Worm (Caenorhabditis elegans): ENCODE data around the gene clec-57.
A peak's percentile ranks its signal among the peaks of the same experiment; 100 is the strongest.

The clec-57 gene

DNA sequence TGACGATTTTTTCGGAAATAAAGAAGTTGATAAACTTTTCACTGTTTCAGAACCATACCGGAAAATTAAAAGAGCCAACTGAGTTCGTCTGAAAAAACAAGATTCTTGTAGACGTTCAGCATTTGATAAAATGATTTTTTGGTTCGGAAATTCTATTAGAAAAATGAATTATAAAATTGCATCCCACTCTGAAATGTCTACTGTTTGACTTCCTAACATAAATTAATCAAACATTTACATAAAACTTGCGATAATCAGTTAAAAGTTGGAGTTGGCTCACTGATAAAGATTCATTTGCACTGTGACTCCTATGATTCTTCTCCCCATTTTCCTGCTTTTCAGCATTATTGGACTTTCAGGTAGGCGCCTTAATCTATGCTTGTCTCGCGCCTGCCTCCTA lies at the start of gene clec-57:
clec-57 (plus strand) TSS at position 301 of the 400 bp plus-strand sequence.
- TF ChIP-seq flt-1 (GFP tag; IDR thresholded peaks at IDR 0.05): no peak

DNA sequence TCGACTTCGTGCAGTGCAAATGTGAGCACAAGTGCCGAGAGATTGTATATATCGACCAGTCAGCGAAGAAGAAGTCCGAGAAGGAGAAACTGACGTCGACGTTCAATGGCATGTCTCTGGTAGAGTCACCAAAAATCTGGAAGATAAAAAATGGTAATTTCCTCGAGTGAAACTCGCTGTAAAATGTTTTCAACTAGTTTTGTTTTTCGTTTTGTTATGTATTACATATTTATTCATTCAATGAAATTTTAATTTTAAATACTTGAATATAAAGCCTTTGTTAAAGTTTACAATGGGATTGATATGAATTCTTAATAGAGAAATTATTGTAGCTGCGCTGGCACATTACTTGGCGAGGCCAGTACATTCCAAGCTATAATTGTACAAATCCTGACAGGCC lies 49.2 kb upstream of the clec-57 start:
- TF ChIP-seq ztf-29 (GFP tag; IDR thresholded peaks at IDR 0.05): no peak
- no peak for TF ChIP-seq ztf-23 (GFP tag; IDR thresholded peaks at IDR 0.05)
- no peak for TF ChIP-seq flt-1 (GFP tag; IDR thresholded peaks at IDR 0.05)
- TF ChIP-seq med-1 (GFP tag; optimal IDR thresholded peaks at IDR 0.05; ENCODE audit: insufficient read depth): no peak

DNA sequence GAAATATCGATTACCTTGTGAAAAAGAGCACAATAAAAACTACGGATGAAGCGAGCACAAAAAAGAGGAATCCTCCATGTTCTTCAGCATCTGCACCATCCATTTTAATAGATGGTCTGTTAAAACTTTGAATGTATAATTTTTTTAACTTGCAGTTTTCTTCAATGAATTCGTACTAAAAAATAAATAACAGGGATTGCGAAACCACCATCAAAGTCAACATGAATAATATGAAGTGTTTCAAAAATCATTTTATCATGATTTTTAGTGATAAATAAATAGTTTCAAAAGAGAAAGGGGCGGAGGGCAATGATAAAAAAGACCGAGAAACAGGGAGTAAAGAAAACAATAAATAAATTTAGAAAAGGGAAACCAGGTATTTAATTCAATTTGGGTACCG lies 47.7 kb upstream of the clec-57 start, which contains the start of gene dhs-22:
dhs-22 (minus strand) TSS at position 116 of the 400 bp plus-strand sequence.
- TF ChIP-seq med-1 (GFP tag; optimal IDR thresholded peaks at IDR 0.05; ENCODE audit: insufficient read depth) (no peak), flt-1 (GFP tag; IDR thresholded peaks at IDR 0.05) (no peak), tab-1 (GFP tag; IDR thresholded peaks at IDR 0.05) (no peak), klf-2 (GFP tag; conservative IDR thresholded peaks at IDR 0.05) (no peak), cog-1 (tag; optimal IDR thresholded peaks at IDR 0.05) (no peak), ztf-29 (GFP tag; IDR thresholded peaks at IDR 0.05) (no peak), ref-1 (GFP tag; conservative IDR thresholded peaks at IDR 0.05) (no peak), ztf-23 (GFP tag; IDR thresholded peaks at IDR 0.05) (no peak), T22C8.4 (GFP tag; IDR thresholded peaks at IDR 0.05) (no peak)

- TF ChIP-seq T22C8.4 (GFP tag; IDR thresholded peaks at IDR 0.05) (no peak), flt-1 (GFP tag; IDR thresholded peaks at IDR 0.05) (no peak), cog-1 (tag; optimal IDR thresholded peaks at IDR 0.05) (no peak), klf-2 (GFP tag; conservative IDR thresholded peaks at IDR 0.05) (no peak), ref-1 (GFP tag; conservative IDR thresholded peaks at IDR 0.05) (no peak), med-1 (GFP tag; optimal IDR thresholded peaks at IDR 0.05; ENCODE audit: insufficient read depth) (no peak), tab-1 (GFP tag; IDR thresholded peaks at IDR 0.05) (no peak), ztf-23 (GFP tag; IDR thresholded peaks at IDR 0.05) (no peak), ztf-29 (GFP tag; IDR thresholded peaks at IDR 0.05) (no peak)
These were observed 46.7 kb upstream of the clec-57 start, which contains the start of gene pas-1 for ce11 chrV:14422317-14422716. TSS of gene pas-1 (minus strand) at chrV:14422618.

ce11 chrV:14423268-14423667 lies 45.8 kb upstream of the clec-57 start, which contains the start of gene rpoa-12:
TSS of gene rpoa-12 (minus strand) at chrV:14423304.
- TF ChIP-seq med-1 (GFP tag; optimal IDR thresholded peaks at IDR 0.05; ENCODE audit: insufficient read depth) (no peak), klf-2 (GFP tag; conservative IDR thresholded peaks at IDR 0.05) (no peak)

DNA sequence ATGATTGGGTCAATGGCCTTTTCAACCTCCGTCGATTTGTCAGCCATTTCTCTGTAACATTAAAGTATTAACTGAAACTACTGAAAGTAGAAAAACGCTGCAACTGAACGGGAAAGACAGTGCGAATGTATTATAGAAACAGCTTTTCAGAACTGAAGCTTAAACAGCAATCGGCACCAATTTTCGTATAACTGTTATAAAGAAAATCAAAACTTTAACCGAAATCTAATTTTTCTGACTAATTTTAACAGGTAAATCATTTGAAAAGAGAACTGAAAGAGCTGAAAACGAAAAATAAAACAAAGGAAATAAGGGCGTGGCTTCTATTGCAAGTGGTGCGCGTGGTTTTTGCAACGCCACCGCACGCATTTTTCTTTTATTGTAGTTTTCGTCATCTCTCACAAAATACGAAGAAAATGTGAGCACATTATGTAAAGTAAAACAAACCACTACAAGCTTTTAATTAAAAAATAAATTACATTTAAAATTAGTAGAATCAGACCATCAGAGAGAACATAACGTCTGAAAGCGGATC lies 44.0 kb upstream of the clec-57 start, which contains the start of gene rrsr-1:
rrsr-1 (minus strand) TSS at position 51 of the 535 bp plus-strand sequence.
- TF ChIP-seq flt-1 (GFP tag; IDR thresholded peaks at IDR 0.05) (0 out of 2 replicates have a peak, but pooled peaks have one; percentile 41), ref-1 (GFP tag; conservative IDR thresholded peaks at IDR 0.05) (no peak), klf-2 (GFP tag; conservative IDR thresholded peaks at IDR 0.05) (no peak), med-1 (GFP tag; optimal IDR thresholded peaks at IDR 0.05; ENCODE audit: insufficient read depth) (peak; percentile 65), ztf-23 (GFP tag; IDR thresholded peaks at IDR 0.05) (peak; percentile 68; the same call in 1 of the 2 replicates), cog-1 (tag; optimal IDR thresholded peaks at IDR 0.05) (no peak), T22C8.4 (GFP tag; IDR thresholded peaks at IDR 0.05) (no peak), ztf-29 (GFP tag; IDR thresholded peaks at IDR 0.05) (no peak), tab-1 (GFP tag; IDR thresholded peaks at IDR 0.05) (peak; percentile 54; the same call in 1 of the 2 replicates)

DNA sequence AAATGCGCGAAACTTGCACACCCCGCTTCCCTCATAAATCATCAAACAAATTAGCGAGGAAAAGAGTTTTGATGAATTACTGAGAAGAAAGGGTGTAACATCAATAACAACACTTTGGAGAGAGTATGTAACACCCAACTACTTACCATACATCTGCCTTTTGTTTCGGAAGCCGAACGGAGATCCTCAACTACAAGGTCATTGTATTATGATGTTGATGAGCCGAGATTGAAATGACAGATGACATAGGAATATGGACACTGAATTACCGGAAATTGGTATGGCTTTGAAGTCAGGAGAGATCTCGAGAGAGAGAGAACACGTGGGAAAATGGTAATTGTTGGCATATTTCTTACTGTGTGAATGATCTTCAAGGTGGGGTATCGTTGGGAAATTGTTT lies 43.0 kb upstream of the clec-57 start:
- no peak for TF ChIP-seq flt-1 (GFP tag; IDR thresholded peaks at IDR 0.05)
- no peak for TF ChIP-seq tab-1 (GFP tag; IDR thresholded peaks at IDR 0.05)
- TF ChIP-seq cog-1 (tag; optimal IDR thresholded peaks at IDR 0.05): no peak
- TF ChIP-seq klf-2 (GFP tag; conservative IDR thresholded peaks at IDR 0.05): no peak
- TF ChIP-seq ref-1 (GFP tag; conservative IDR thresholded peaks at IDR 0.05): no peak
- no peak for TF ChIP-seq ztf-29 (GFP tag; IDR thresholded peaks at IDR 0.05)
- no peak for TF ChIP-seq ztf-23 (GFP tag; IDR thresholded peaks at IDR 0.05)

- TF ChIP-seq med-1 (GFP tag; optimal IDR thresholded peaks at IDR 0.05; ENCODE audit: insufficient read depth): no peak
These were observed 41.8 kb upstream of the clec-57 start for ce11 chrV:14427069-14427825.

ce11 chrV:14428865-14429264 lies 40.2 kb upstream of the clec-57 start, which contains the start of gene F23B12.1:
TSS of gene F23B12.1 (plus strand) at chrV:14429165.
- TF ChIP-seq ztf-29 (GFP tag; IDR thresholded peaks at IDR 0.05): no peak

DNA sequence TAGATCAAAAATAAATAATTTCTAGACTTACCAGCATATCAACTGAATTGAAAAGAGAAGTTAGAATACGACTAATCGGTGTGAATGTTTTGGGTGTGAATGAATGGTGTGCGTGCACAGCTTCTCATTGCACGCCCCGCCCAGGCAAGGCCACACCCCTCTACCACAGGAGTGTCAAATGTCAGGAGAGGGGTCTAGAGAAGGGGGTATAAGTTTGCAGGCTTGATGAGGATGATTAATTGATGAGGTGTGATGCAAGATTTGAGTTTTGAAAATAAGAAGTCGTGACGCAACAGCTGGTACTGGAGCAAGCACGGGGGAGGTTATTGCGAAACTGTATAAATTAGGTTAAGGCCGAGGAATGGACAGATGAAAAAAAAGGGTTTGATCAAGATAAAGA lies 36.8 kb upstream of the clec-57 start, which contains the start of gene egl-1:
egl-1 (minus strand) TSS at position 101 of the 400 bp plus-strand sequence.
- TF ChIP-seq tab-1 (GFP tag; IDR thresholded peaks at IDR 0.05) (no peak), ref-1 (GFP tag; conservative IDR thresholded peaks at IDR 0.05) (no peak), klf-2 (GFP tag; conservative IDR thresholded peaks at IDR 0.05) (no peak), med-1 (GFP tag; optimal IDR thresholded peaks at IDR 0.05; ENCODE audit: insufficient read depth) (no peak), T22C8.4 (GFP tag; IDR thresholded peaks at IDR 0.05) (no peak), flt-1 (GFP tag; IDR thresholded peaks at IDR 0.05) (no peak), ztf-29 (GFP tag; IDR thresholded peaks at IDR 0.05) (no peak), ztf-23 (GFP tag; IDR thresholded peaks at IDR 0.05) (no peak), cog-1 (tag; optimal IDR thresholded peaks at IDR 0.05) (no peak)
